Worm (Caenorhabditis elegans): ENCODE measurements around the gene scav-3.

DNA sequence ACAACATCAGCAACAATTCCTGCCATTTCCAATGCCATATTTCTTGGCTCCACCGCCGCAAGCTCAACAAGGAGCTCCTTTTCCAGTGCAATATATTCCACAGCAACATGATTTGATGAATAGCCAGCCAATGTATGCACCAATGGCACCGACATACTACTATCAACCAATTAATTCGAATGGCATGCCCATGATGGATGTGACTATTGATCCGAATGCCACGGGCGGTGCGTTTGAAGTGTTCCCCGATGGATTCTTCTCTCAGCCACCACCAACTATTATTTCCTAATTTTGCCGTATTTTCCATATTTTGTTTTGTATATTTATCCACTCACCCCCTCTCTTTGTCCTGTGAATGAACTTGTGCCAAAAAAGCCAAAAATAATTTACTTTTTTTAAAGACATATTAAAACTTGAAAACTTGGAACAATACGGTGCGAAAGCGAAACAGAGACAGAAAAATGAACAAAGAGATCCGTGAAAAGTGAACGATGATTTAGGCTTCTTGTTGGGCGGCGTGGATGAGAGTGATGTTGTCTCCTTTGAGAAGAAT is 27.8 kb downstream of the scav-3 start:
- TF ChIP-seq unc-62 (GFP tag; optimal IDR thresholded peaks at IDR 0.05): no peak
- TF ChIP-seq lsy-2 (tag; optimal IDR thresholded peaks at IDR 0.05): no peak
- TF ChIP-seq lin-39 (tag; optimal IDR thresholded peaks at IDR 0.05): no peak
- no peak for TF ChIP-seq unc-39 (tag; optimal IDR thresholded peaks at IDR 0.05)
- TF ChIP-seq ceh-82 (tag; optimal IDR thresholded peaks at IDR 0.05): no peak
- TF ChIP-seq ZK546.5 (tag; optimal IDR thresholded peaks at IDR 0.05): no peak
- no peak for TF ChIP-seq crh-2 (tag; optimal IDR thresholded peaks at IDR 0.05)
- TF ChIP-seq unc-55 (GFP tag; optimal IDR thresholded peaks at IDR 0.05): no peak
- TF ChIP-seq alr-1 (tag; optimal IDR thresholded peaks at IDR 0.05): no peak
